Worm (Caenorhabditis elegans): Measurements from ENCODE around the gene try-3.
A peak's percentile ranks its signal among the peaks of the same experiment; 100 is the strongest.

try-3 gene

ce11 chrIV:6576728-6577101, 19.8 kb downstream of the try-3 start (continued):
- peak; percentile 36 to 48 (median 45) for TF ChIP-seq dpl-1 (GFP tag; optimal IDR thresholded peaks at IDR 0.05)
- no peak for TF ChIP-seq ztf-11 (tag; optimal IDR thresholded peaks at IDR 0.05)
- TF ChIP-seq nhr-85 (tag): peak; percentile 92

ce11 chrIV:6577914-6578313, 21.0 kb downstream of the try-3 start, which contains the start of gene C43G2.3:
TSS of gene C43G2.3 (plus strand) at chrIV:6578214.
- TF ChIP-seq fos-1 (tag; optimal IDR thresholded peaks at IDR 0.05): no peak
- no peak for TF ChIP-seq egl-13 (tag; optimal IDR thresholded peaks at IDR 0.05)
- TF ChIP-seq zag-1 (tag; optimal IDR thresholded peaks at IDR 0.05): no peak
- no peak for TF ChIP-seq nhr-20 (tag; optimal IDR thresholded peaks at IDR 0.05)
- no peak for TF ChIP-seq lin-14 (GFP tag; optimal IDR thresholded peaks at IDR 0.05)
- TF ChIP-seq ztf-4 (tag; optimal IDR thresholded peaks at IDR 0.05): no peak
- no peak for TF ChIP-seq ceh-63 (GFP tag; optimal IDR thresholded peaks at IDR 0.05)
- TF ChIP-seq ama-1 (optimal IDR thresholded peaks at IDR 0.05): no peak
- TF ChIP-seq nhr-85 (tag): no peak
- no peak for TF ChIP-seq grh-1 (GFP tag; IDR thresholded peaks at IDR 0.05)

ce11 chrIV:6581658-6582057, 24.7 kb downstream of the try-3 start:
- TF ChIP-seq nhr-28 (tag; optimal IDR thresholded peaks at IDR 0.05) (no peak), mdl-1 (tag; optimal IDR thresholded peaks at IDR 0.05) (no peak), sup-37 (GFP tag; optimal IDR thresholded peaks at IDR 0.05) (no peak), mab-9 (GFP tag; IDR thresholded peaks at IDR 0.05) (no peak), zip-4 (GFP tag; optimal IDR thresholded peaks at IDR 0.05) (no peak), alr-1 (tag; optimal IDR thresholded peaks at IDR 0.05; ENCODE audit: borderline replicate concordance) (no peak), nhr-84 (tag; optimal IDR thresholded peaks at IDR 0.05) (no peak)

- TF ChIP-seq nhr-47 (tag; optimal IDR thresholded peaks at IDR 0.05): no peak
- TF ChIP-seq elt-2 (tag; optimal IDR thresholded peaks at IDR 0.05): no peak
- no peak for TF ChIP-seq zag-1 (tag; optimal IDR thresholded peaks at IDR 0.05)
- TF ChIP-seq lsy-2 (tag; optimal IDR thresholded peaks at IDR 0.05): no peak
- no peak for TF ChIP-seq ces-1 (GFP tag; optimal IDR thresholded peaks at IDR 0.05)
- TF ChIP-seq nhr-11 (tag; optimal IDR thresholded peaks at IDR 0.05): no peak
Measured at ce11 chrIV:6582604-6583003, 25.6 kb downstream of the try-3 start, which contains the start of gene odr-8. TSS of gene odr-8 (minus strand) at chrIV:6582704.

- peak; percentile 13 for TF ChIP-seq aha-1 (tag; optimal IDR thresholded peaks at IDR 0.05)
- TF ChIP-seq Y116A8C.19 (tag; optimal IDR thresholded peaks at IDR 0.05; ENCODE audit: borderline replicate concordance): no peak
- TF ChIP-seq alr-1 (tag; optimal IDR thresholded peaks at IDR 0.05; ENCODE audit: borderline replicate concordance): no peak
- no peak for TF ChIP-seq ceh-90 (tag; optimal IDR thresholded peaks at IDR 0.05)
- TF ChIP-seq tbx-2 (tag; optimal IDR thresholded peaks at IDR 0.05): peak; percentile 86
- TF ChIP-seq vab-15 (tag; optimal IDR thresholded peaks at IDR 0.05): peak; percentile 55
- TF ChIP-seq nhr-71 (tag; optimal IDR thresholded peaks at IDR 0.05): peak; percentile 90
- peak; percentile 69 for TF ChIP-seq jun-1 (tag; optimal IDR thresholded peaks at IDR 0.05)
- no peak for TF ChIP-seq mef-2 (tag; optimal IDR thresholded peaks at IDR 0.05)
- TF ChIP-seq lin-39 (tag; optimal IDR thresholded peaks at IDR 0.05): peak; percentile 59
- TF ChIP-seq lin-35 (GFP tag; optimal IDR thresholded peaks at IDR 0.05): peak; percentile 86 to 91
- TF ChIP-seq nhr-12 (tag; optimal IDR thresholded peaks at IDR 0.05): no peak
- TF ChIP-seq blmp-1 (tag; optimal IDR thresholded peaks at IDR 0.05): peak; percentile 72
- peak; percentile 75 for TF ChIP-seq dsc-1 (tag; optimal IDR thresholded peaks at IDR 0.05)
- TF ChIP-seq zag-1 (tag; optimal IDR thresholded peaks at IDR 0.05): no peak
- peak; percentile 85 for TF ChIP-seq swsn-7 (tag; optimal IDR thresholded peaks at IDR 0.05)
- TF ChIP-seq tlp-1 (tag; optimal IDR thresholded peaks at IDR 0.05): no peak
- TF ChIP-seq snu-23 (GFP tag; optimal IDR thresholded peaks at IDR 0.05): peak; percentile 91
- peak; percentile 42 for TF ChIP-seq sox-4 (tag; optimal IDR thresholded peaks at IDR 0.05)
- peak; percentile 87 for TF ChIP-seq nhr-20 (tag; optimal IDR thresholded peaks at IDR 0.05)
- TF ChIP-seq unc-30 (tag; optimal IDR thresholded peaks at IDR 0.05): no peak
- peak; percentile 80 for TF ChIP-seq unc-86 (tag; optimal IDR thresholded peaks at IDR 0.05)
- peak; percentile 88 to 90 for TF ChIP-seq efl-1 (optimal IDR thresholded peaks at IDR 0.05)
- TF ChIP-seq efl-1 (GFP tag; optimal IDR thresholded peaks at IDR 0.05 in 1 of 2): peak; percentile 83 to 98
- peak; percentile 89 for TF ChIP-seq lin-14 (GFP tag; optimal IDR thresholded peaks at IDR 0.05)
- TF ChIP-seq C04F5.9 (tag; optimal IDR thresholded peaks at IDR 0.05): peak; percentile 28
- peak; percentile 88 for TF ChIP-seq isw-1 (GFP tag; IDR thresholded peaks at IDR 0.05)
- TF ChIP-seq zip-4 (GFP tag; optimal IDR thresholded peaks at IDR 0.05): peak; percentile 58
Measured at ce11 chrIV:6585397-6585921, 28.5 kb downstream of the try-3 start, which contains the start of the genes F38A5.2 and dnj-11. TSS of gene F38A5.2 (minus strand) at chrIV:6585400. TSS of gene dnj-11 (plus strand) at chrIV:6585871.
